Fruit fly (Drosophila melanogaster): ENCODE results near the gene CG43673.

Gene CG43673

dm6 chrX:15816127-15816526 is 37.2 kb downstream of the CG43673 start (continued):
- TF ChIP-seq CG10565 (GFP tag; optimal IDR thresholded peaks at IDR 0.05) (no peak), Sin3A (optimal IDR thresholded peaks at IDR 0.05) (no peak), tin (GFP tag; optimal IDR thresholded peaks at IDR 0.05) (no peak), HHEX (GFP tag; optimal IDR thresholded peaks at IDR 0.05) (no peak), Awh (GFP tag; IDR thresholded peaks at IDR 0.05) (no peak), CG13287 (GFP tag; IDR thresholded peaks at IDR 0.05; ENCODE audit: partially characterized antibody) (no peak), Mes4 (GFP tag; optimal IDR thresholded peaks at IDR 0.05) (no peak), CG11398 (GFP tag; optimal IDR thresholded peaks at IDR 0.05) (no peak), Vsx1 (GFP tag; optimal IDR thresholded peaks at IDR 0.05) (no peak), CG14710 (tag; optimal IDR thresholded peaks at IDR 0.05) (no peak), Tbp (GFP tag; optimal IDR thresholded peaks at IDR 0.05) (no peak)

DNA sequence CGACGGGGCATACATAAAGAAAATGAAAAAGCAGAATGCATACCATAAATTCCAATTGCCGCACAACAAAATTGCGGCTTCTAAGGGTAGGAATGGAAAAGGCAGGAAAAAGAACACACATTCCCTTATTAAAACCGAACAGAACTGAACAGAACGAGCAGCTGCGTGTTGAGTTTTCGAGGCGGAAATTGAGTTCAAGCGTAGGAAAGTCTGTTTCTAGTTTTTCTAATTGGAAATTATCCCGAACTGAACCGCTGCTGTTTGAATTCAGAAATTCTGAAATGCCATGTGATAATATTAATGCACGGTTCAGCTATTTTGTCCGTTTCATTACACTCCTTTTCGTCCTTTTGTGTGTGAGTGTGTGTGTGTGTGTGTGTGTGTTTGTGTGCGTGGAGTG is 38.0 kb downstream of the CG43673 start:
- TF ChIP-seq CG30431 (GFP tag; optimal IDR thresholded peaks at IDR 0.05): no peak
- no peak for TF ChIP-seq maf-S (GFP tag; optimal IDR thresholded peaks at IDR 0.05)
- no peak for TF ChIP-seq CG1024 (GFP tag; IDR thresholded peaks at IDR 0.05)
- TF ChIP-seq nerfin-1 (tag; optimal IDR thresholded peaks at IDR 0.05): peak; percentile 95
- TF ChIP-seq CG11093 (GFP tag; IDR thresholded peaks at IDR 0.05): no peak
- no peak for TF ChIP-seq CG34422 (GFP tag; IDR thresholded peaks at IDR 0.05)
- no peak for TF ChIP-seq CG2129 (GFP tag; IDR thresholded peaks at IDR 0.05; ENCODE audit: partially characterized antibody)
- no peak for TF ChIP-seq CG3407 (GFP tag; optimal IDR thresholded peaks at IDR 0.05)
- TF ChIP-seq zf30C (GFP tag; optimal IDR thresholded peaks at IDR 0.05): no peak
- TF ChIP-seq CG10366 (GFP tag; IDR thresholded peaks at IDR 0.05): no peak
- peak; percentile 94 for TF ChIP-seq pros (GFP tag; optimal IDR thresholded peaks at IDR 0.05)
- TF ChIP-seq CG11723 (GFP tag; optimal IDR thresholded peaks at IDR 0.05): no peak
- no peak for TF ChIP-seq CG3281 (GFP tag; optimal IDR thresholded peaks at IDR 0.05)
- no peak for TF ChIP-seq gce (GFP tag; IDR thresholded peaks at IDR 0.05)
- TF ChIP-seq insv (GFP tag; optimal IDR thresholded peaks at IDR 0.05): peak; percentile 46 to 94
- no peak for TF ChIP-seq Ada2b (GFP tag; IDR thresholded peaks at IDR 0.05)
- TF ChIP-seq pb (GFP tag; optimal IDR thresholded peaks at IDR 0.05): no peak
- no peak for TF ChIP-seq CG3163 (GFP tag; optimal IDR thresholded peaks at IDR 0.05)
- TF ChIP-seq CG10267 (tag; optimal IDR thresholded peaks at IDR 0.05): no peak
- no peak for TF ChIP-seq CG16815 (GFP tag; optimal IDR thresholded peaks at IDR 0.05)
- no peak for TF ChIP-seq tgo (GFP tag; IDR thresholded peaks at IDR 0.05)
- no peak for TF ChIP-seq cato (GFP tag; optimal IDR thresholded peaks at IDR 0.05; ENCODE audit: borderline replicate concordance)
- no peak for TF ChIP-seq her (GFP tag; optimal IDR thresholded peaks at IDR 0.05)
- TF ChIP-seq inv (GFP tag; IDR thresholded peaks at IDR 0.05; ENCODE audit: partially characterized antibody): no peak
- TF ChIP-seq tx (GFP tag; optimal IDR thresholded peaks at IDR 0.05): no peak
- no peak for TF ChIP-seq CG17829 (tag; optimal IDR thresholded peaks at IDR 0.05)
- peak; percentile 78 for TF ChIP-seq Elba2 (GFP tag; optimal IDR thresholded peaks at IDR 0.05)
- TF ChIP-seq Rfx (GFP tag; IDR thresholded peaks at IDR 0.05): no peak
- TF ChIP-seq chn (GFP tag; optimal IDR thresholded peaks at IDR 0.05): no peak
- TF ChIP-seq stwl (tag; optimal IDR thresholded peaks at IDR 0.05): no peak
- no peak for TF ChIP-seq ATbp (GFP tag; optimal IDR thresholded peaks at IDR 0.05)
- no peak for TF ChIP-seq eve (GFP tag; optimal IDR thresholded peaks at IDR 0.05)
- TF ChIP-seq mam (GFP tag; optimal IDR thresholded peaks at IDR 0.05): no peak
- no peak for TF ChIP-seq CHES-1-like (GFP tag; optimal IDR thresholded peaks at IDR 0.05)
- no peak for TF ChIP-seq CG12155 (GFP tag; optimal IDR thresholded peaks at IDR 0.05)
- TF ChIP-seq CG2199 (GFP tag; IDR thresholded peaks at IDR 0.05): peak; percentile 62; the same call in 2 of the 3 replicates
- TF ChIP-seq ems (GFP tag; optimal IDR thresholded peaks at IDR 0.05): no peak
- no peak for TF ChIP-seq Hey (tag; optimal IDR thresholded peaks at IDR 0.05)
- no peak for TF ChIP-seq CG14014 (GFP tag; IDR thresholded peaks at IDR 0.05)
- TF ChIP-seq C15 (GFP tag; IDR thresholded peaks at IDR 0.05): no peak
- no peak for TF ChIP-seq E2f1 (GFP tag; IDR thresholded peaks at IDR 0.05)
- TF ChIP-seq Oaz (GFP tag; IDR thresholded peaks at IDR 0.05): no peak
